Worm (Caenorhabditis elegans) whole organism, midembryonic: Measurements from ENCODE around the gene twk-12.

Source experiments
- cog-1 ChIP-seq: sonication (generic microtip); optimal IDR thresholded peaks from 2 replicates; lab custom pipeline; 2016; ENCODE audit warnings: missing genetic modification characterization, missing compliant biosample characterization
- tab-1 ChIP-seq: fragments of 200-800 bp; sonication (Bioruptor generic); IDR thresholded peaks from 2 replicates; pipeline ENCODE4 v1.3.6; 2022; ENCODE audit warnings: missing genetic modification characterization, missing compliant biosample characterization

DNA sequence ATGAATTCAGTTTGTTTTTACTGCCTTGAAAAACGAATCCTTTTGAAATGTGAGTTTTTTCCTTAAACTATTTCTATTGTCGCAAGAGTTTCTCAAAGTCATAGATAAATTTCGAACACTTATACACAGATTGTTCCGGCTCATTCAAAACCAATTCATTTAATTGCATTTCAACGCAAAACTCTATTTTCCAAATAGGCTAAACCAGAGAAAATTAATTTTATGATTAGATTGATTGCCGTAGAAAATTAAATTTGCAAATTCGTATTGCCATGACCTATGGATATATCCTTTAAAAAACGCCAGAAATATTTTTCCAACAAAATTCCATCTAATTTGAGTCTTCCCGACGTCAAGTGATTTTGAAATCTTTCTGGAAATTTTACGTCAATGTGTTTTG lies 8.6 kb downstream of the twk-12 start:
- TF ChIP-seq cog-1 (tag; lab: Kevin White, UChicago) (no peak), tab-1 (GFP tag; lab: Robert Waterston, UW) (no peak)
